Worm (Caenorhabditis elegans): ENCODE results near the gene srd-17.

The srd-17 gene

ce11 chrV:13391378-13392258 lies 40.9 kb downstream of the srd-17 start, which contains the start of gene somi-1:
Gene somi-1 (minus strand): TSS chrV:13391395.
- TF ChIP-seq nhr-12 (tag; optimal IDR thresholded peaks at IDR 0.05): no peak
- TF ChIP-seq drap-1 (GFP tag; optimal IDR thresholded peaks at IDR 0.05): no peak
- TF ChIP-seq blmp-1 (tag; optimal IDR thresholded peaks at IDR 0.05): peak; percentile 88
- no peak for TF ChIP-seq tbx-8 (GFP tag; optimal IDR thresholded peaks at IDR 0.05)
- TF ChIP-seq unc-120 (tag; optimal IDR thresholded peaks at IDR 0.05; ENCODE audit: poor library complexity, severe bottlenecking): peak; percentile 26
- peak; percentile 97 for TF ChIP-seq ces-1 (GFP tag; optimal IDR thresholded peaks at IDR 0.05)

DNA sequence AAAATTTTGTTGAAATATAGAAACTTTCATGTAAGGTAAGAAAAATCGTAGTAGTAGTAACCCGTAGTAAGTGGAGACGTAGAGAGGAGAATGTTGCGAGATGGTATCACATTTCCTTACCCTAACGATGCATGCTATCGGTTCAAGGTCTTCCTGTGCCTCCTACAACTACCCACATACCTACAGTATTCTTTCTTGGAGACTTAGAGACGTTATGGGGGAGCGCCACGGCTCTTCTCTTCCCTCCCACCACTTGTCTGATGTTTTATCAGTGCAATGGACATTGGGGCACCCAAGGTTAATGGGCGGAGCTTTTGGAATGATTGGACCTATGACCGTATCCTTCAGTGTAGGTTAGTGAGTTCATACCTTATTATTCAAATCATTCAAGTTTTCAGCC lies 41.6 kb downstream of the srd-17 start:
- peak; percentile 22 for TF ChIP-seq ham-2 (GFP tag; optimal IDR thresholded peaks at IDR 0.05)
- TF ChIP-seq nhr-76 (tag; optimal IDR thresholded peaks at IDR 0.05): no peak
- peak; percentile 16 for TF ChIP-seq lsy-2 (tag; optimal IDR thresholded peaks at IDR 0.05)

DNA sequence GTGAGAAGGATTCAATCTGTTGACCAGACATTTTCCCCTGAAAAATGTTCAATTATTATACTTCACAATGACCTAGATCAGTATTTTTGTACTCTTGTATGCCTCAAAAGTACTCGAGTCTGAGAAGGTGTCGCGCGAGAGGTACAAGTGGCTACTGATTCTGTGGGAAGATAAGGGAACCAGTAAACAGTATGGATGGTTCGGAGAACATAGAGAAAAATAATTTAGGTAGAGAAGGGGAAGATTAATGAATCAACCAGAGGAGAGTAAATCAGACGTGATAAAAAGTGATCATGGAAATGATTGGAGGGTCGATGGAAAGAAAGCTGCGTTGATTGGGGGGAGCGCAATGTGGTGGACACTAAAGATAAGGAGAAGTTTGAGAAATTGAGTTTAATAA lies 43.1 kb downstream of the srd-17 start:
- peak; percentile 78 for TF ChIP-seq elt-1 (tag; optimal IDR thresholded peaks at IDR 0.05; ENCODE audit: borderline replicate concordance, insufficient read depth)
- no peak for TF ChIP-seq M03D4.4 (tag; optimal IDR thresholded peaks at IDR 0.05)
- no peak for TF ChIP-seq cnd-1 (tag; optimal IDR thresholded peaks at IDR 0.05)
- TF ChIP-seq pha-4 (tag; optimal IDR thresholded peaks at IDR 0.05): no peak

DNA sequence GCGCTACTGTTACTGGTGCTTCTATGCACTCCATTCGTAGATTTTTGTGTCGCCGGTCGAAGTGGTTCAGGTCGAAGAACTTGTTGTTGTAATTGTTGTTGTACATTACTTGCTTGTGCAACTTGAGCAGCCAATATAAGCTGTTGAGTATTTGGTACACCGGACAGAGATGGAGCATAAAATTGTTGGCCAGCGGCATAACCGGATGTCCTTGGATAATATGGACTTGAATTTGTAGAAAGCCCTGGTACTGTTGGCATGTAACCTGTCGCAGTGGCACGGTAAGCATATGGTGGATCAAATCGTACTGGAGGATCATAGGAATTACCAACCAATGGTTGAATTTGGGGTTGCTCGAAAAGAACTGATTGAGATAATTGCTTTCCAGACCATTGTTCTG lies 43.6 kb downstream of the srd-17 start:
- TF ChIP-seq unc-62 (GFP tag; optimal IDR thresholded peaks at IDR 0.05): no peak
- no peak for TF ChIP-seq bed-3 (GFP tag; optimal IDR thresholded peaks at IDR 0.05)
- no peak for TF ChIP-seq nhr-237 (tag; optimal IDR thresholded peaks at IDR 0.05)
- TF ChIP-seq lsy-2 (tag; optimal IDR thresholded peaks at IDR 0.05): no peak
- no peak for TF ChIP-seq ztf-11 (tag; optimal IDR thresholded peaks at IDR 0.05)
- no peak for TF ChIP-seq sptf-1 (tag; optimal IDR thresholded peaks at IDR 0.05)
- TF ChIP-seq mep-1 (tag; optimal IDR thresholded peaks at IDR 0.05): no peak
- no peak for TF ChIP-seq cnd-1 (tag; optimal IDR thresholded peaks at IDR 0.05)
- no peak for TF ChIP-seq hlh-1 (tag; optimal IDR thresholded peaks at IDR 0.05)
- TF ChIP-seq lin-13 (tag; optimal IDR thresholded peaks at IDR 0.05): no peak
- no peak for TF ChIP-seq nhr-28 (tag; optimal IDR thresholded peaks at IDR 0.05)
- no peak for TF ChIP-seq nhr-76 (tag; optimal IDR thresholded peaks at IDR 0.05)
- TF ChIP-seq unc-39 (tag; optimal IDR thresholded peaks at IDR 0.05): no peak
- no peak for TF ChIP-seq ces-1 (GFP tag; optimal IDR thresholded peaks at IDR 0.05)
- TF ChIP-seq elt-3 (tag; optimal IDR thresholded peaks at IDR 0.05): no peak
- no peak for TF ChIP-seq flh-1 (GFP tag; optimal IDR thresholded peaks at IDR 0.05)
- TF ChIP-seq sem-2 (GFP tag; optimal IDR thresholded peaks at IDR 0.05): no peak
- TF ChIP-seq mab-5 (tag; optimal IDR thresholded peaks at IDR 0.05): no peak
- no peak for TF ChIP-seq ceh-83 (GFP tag; optimal IDR thresholded peaks at IDR 0.05)

ce11 chrV:13387472-13387871 lies 45.0 kb downstream of the srd-17 start:
- TF ChIP-seq nhr-76 (tag; optimal IDR thresholded peaks at IDR 0.05): no peak
- no peak for TF ChIP-seq elt-3 (tag; optimal IDR thresholded peaks at IDR 0.05)
- no peak for TF ChIP-seq snpc-4 (tag; optimal IDR thresholded peaks at IDR 0.05)
- no peak for TF ChIP-seq lin-13 (tag; optimal IDR thresholded peaks at IDR 0.05)
- no peak for TF ChIP-seq nhr-12 (tag; optimal IDR thresholded peaks at IDR 0.05)
- TF ChIP-seq unc-39 (tag; optimal IDR thresholded peaks at IDR 0.05): no peak
- no peak for TF ChIP-seq lsy-2 (tag; optimal IDR thresholded peaks at IDR 0.05)
- TF ChIP-seq mls-2 (tag; optimal IDR thresholded peaks at IDR 0.05): no peak
- TF ChIP-seq M03D4.4 (tag; optimal IDR thresholded peaks at IDR 0.05): no peak
- no peak for TF ChIP-seq hlh-1 (tag; optimal IDR thresholded peaks at IDR 0.05)
- no peak for TF ChIP-seq nhr-28 (tag; optimal IDR thresholded peaks at IDR 0.05)
- no peak for TF ChIP-seq nhr-2 (tag; optimal IDR thresholded peaks at IDR 0.05)
- no peak for TF ChIP-seq blmp-1 (tag; optimal IDR thresholded peaks at IDR 0.05)
- TF ChIP-seq lin-32 (GFP tag; optimal IDR thresholded peaks at IDR 0.05): no peak
- no peak for TF ChIP-seq drap-1 (GFP tag; optimal IDR thresholded peaks at IDR 0.05)
- no peak for TF ChIP-seq unc-62 (GFP tag; optimal IDR thresholded peaks at IDR 0.05)
